Worm (Caenorhabditis elegans) whole organism, mixed stage, embryonic: ENCODE results near the gene C14A6.7.

Experiments
- cnd-1 ChIP-seq: fragments of 200-800 bp; sonication (Bioruptor generic); optimal IDR thresholded peaks from 2 replicates; lab custom pipeline; 2018; ENCODE audit warnings: mild to moderate bottlenecking, missing genetic modification characterization, missing compliant biosample characterization
- nhr-28 ChIP-seq: fragments of 150-350 bp; optimal IDR thresholded peaks from 2 replicates; lab custom pipeline; 2014; ENCODE audit warnings: missing biosample characterization, missing genetic modification characterization
- unc-62 ChIP-seq: fragments of 150-350 bp; optimal IDR thresholded peaks from 2 replicates; lab custom pipeline; 2014; ENCODE audit warnings: missing biosample characterization, missing genetic modification reagents, missing genetic modification characterization

- TF ChIP-seq unc-62, result no peak
- no peak for TF ChIP-seq cnd-1 (tag; lab: Kevin White, UChicago)
- TF ChIP-seq nhr-28 (tag; lab: Kevin White, UChicago), result no peak
Measured at ce11 chrV:18157707-18158106, 10.5 kb downstream of the C14A6.7 start, which contains the start of gene clec-48.
